Worm (Caenorhabditis elegans): ENCODE measurements around the gene Y49E10.30.

Gene Y49E10.30

ce11 chrIII:12429579-12430084 is 42.9 kb downstream of the Y49E10.30 start, which contains the start of gene snr-6 (continued):
- TF ChIP-seq ztf-3 (GFP tag; optimal IDR thresholded peaks at IDR 0.05) (no peak), ztf-25 (GFP tag; IDR thresholded peaks at IDR 0.05) (no peak), attf-5 (GFP tag; optimal IDR thresholded peaks at IDR 0.05) (peak; percentile 17), unc-62 (GFP tag; optimal IDR thresholded peaks at IDR 0.05) (no peak), lin-26 (GFP tag; IDR thresholded peaks at IDR 0.05) (no peak), lin-54 (GFP tag; optimal IDR thresholded peaks at IDR 0.05) (peak; percentile 92), madf-3 (GFP tag; IDR thresholded peaks at IDR 0.05) (no peak), T07F8.4 (tag; optimal IDR thresholded peaks at IDR 0.05) (no peak), Y56A3A.18 (GFP tag; IDR thresholded peaks at IDR 0.05) (no peak), attf-3 (GFP tag; conservative IDR thresholded peaks at IDR 0.05) (no peak), sptf-2 (GFP tag; optimal IDR thresholded peaks at IDR 0.05) (no peak), F57A8.1 (GFP tag; optimal IDR thresholded peaks at IDR 0.05) (no peak), nhr-120 (GFP tag; IDR thresholded peaks at IDR 0.05) (no peak), attf-6 (GFP tag; IDR thresholded peaks at IDR 0.05) (no peak), zfh-2 (GFP tag; conservative IDR thresholded peaks at IDR 0.05) (no peak), F39B2.1 (GFP tag; IDR thresholded peaks at IDR 0.05) (no peak), snpc-3.4 (tag; optimal IDR thresholded peaks at IDR 0.05) (peak; percentile 46), C17E4.6 (GFP tag; IDR thresholded peaks at IDR 0.05) (no peak), die-1 (tag; optimal IDR thresholded peaks at IDR 0.05) (no peak), tbx-9 (tag; optimal IDR thresholded peaks at IDR 0.05; ENCODE audit: borderline replicate concordance) (no peak), lin-35 (GFP tag; optimal IDR thresholded peaks at IDR 0.05) (peak; percentile 60 to 90 (median 68)), D2030.7 (GFP tag; IDR thresholded peaks at IDR 0.05) (peak; percentile 39; the same call in 1 of the 2 replicates), mel-28 (tag; optimal IDR thresholded peaks at IDR 0.05; ENCODE audit: borderline replicate concordance) (no peak), F33H1.4 (GFP tag; IDR thresholded peaks at IDR 0.05) (peak; percentile 39), him-1 (tag; optimal IDR thresholded peaks at IDR 0.05) (peak; percentile 62), Y79H2A.3 (GFP tag; conservative IDR thresholded peaks at IDR 0.05) (no peak), ama-1 (optimal IDR thresholded peaks at IDR 0.05) (no peak), ama-1 (GFP tag; optimal IDR thresholded peaks at IDR 0.05) (no peak), hmg-1.2 (GFP tag; IDR thresholded peaks at IDR 0.05) (no peak), atf-7 (tag; optimal IDR thresholded peaks at IDR 0.05) (no peak), dpl-1 (GFP tag; optimal IDR thresholded peaks at IDR 0.05) (peak; percentile 90), mes-4 (tag; optimal IDR thresholded peaks at IDR 0.05) (no peak), ceh-27 (GFP tag; optimal IDR thresholded peaks at IDR 0.05) (peak; percentile 17), F57C9.4 (tag; optimal IDR thresholded peaks at IDR 0.05) (no peak), pbrm-1 (GFP tag; IDR thresholded peaks at IDR 0.05) (no peak), F22D6.2 (tag; optimal IDR thresholded peaks at IDR 0.05) (no peak), Y67H2A.10 (GFP tag; conservative IDR thresholded peaks at IDR 0.05) (no peak)

ce11 chrIII:12430209-12430608 is 43.5 kb downstream of the Y49E10.30 start, which contains the start of gene Y49E10.16:
TSS of gene Y49E10.16 (plus strand) at chrIII:12430509.
- TF ChIP-seq attf-3 (GFP tag; conservative IDR thresholded peaks at IDR 0.05): no peak

ce11 chrIII:12434104-12434503 is 47.4 kb downstream of the Y49E10.30 start, which contains the start of gene Y49E10.27:
TSS of gene Y49E10.27 (plus strand) at chrIII:12434404.
- TF ChIP-seq B0336.3 (GFP tag; IDR thresholded peaks at IDR 0.05) (no peak), lin-35 (GFP tag; optimal IDR thresholded peaks at IDR 0.05) (no peak), nhr-27 (tag; optimal IDR thresholded peaks at IDR 0.05) (no peak), ceh-27 (GFP tag; optimal IDR thresholded peaks at IDR 0.05) (no peak), Y53F4B.3 (GFP tag; IDR thresholded peaks at IDR 0.05) (no peak), madf-8 (GFP tag; conservative IDR thresholded peaks at IDR 0.05) (no peak), nfya-2 (GFP tag; IDR thresholded peaks at IDR 0.05) (no peak), C17E4.6 (GFP tag; IDR thresholded peaks at IDR 0.05) (no peak), ztf-6 (GFP tag; IDR thresholded peaks at IDR 0.05) (no peak), F39B2.1 (GFP tag; IDR thresholded peaks at IDR 0.05) (no peak), snpc-1.3 (tag; optimal IDR thresholded peaks at IDR 0.05; ENCODE audit: insufficient read depth) (no peak), ztf-28 (GFP tag; IDR thresholded peaks at IDR 0.05) (no peak), chd-7 (tag; optimal IDR thresholded peaks at IDR 0.05) (no peak), atf-7 (tag; optimal IDR thresholded peaks at IDR 0.05) (no peak)
